Worm (Caenorhabditis elegans) whole organism, mixed stage, embryonic: ENCODE results near the gene zfp-3.

Source experiments
- elt-3 ChIP-seq: fragments of 150-350 bp; optimal IDR thresholded peaks from 2 replicates; lab custom pipeline; 2014; ENCODE audit warnings: missing biosample characterization, missing genetic modification characterization
- ham-2 ChIP-seq: fragments of 200-800 bp; sonication (Bioruptor generic); optimal IDR thresholded peaks from 2 replicates; lab custom pipeline; 2018; ENCODE audit warnings: mild to moderate bottlenecking, missing genetic modification characterization, missing compliant biosample characterization
- lsy-2 ChIP-seq: fragments of 150-350 bp; optimal IDR thresholded peaks from 2 replicates; lab custom pipeline; 2014; ENCODE audit warnings: missing biosample characterization, missing genetic modification characterization
- nhr-237 ChIP-seq: fragments of 150-350 bp; optimal IDR thresholded peaks from 2 replicates; lab custom pipeline; 2014; ENCODE audit warnings: missing biosample characterization, missing genetic modification characterization
- nhr-76 ChIP-seq: sonication (generic microtip); optimal IDR thresholded peaks from 2 replicates; lab custom pipeline; 2017; ENCODE audit warnings: missing biosample characterization, missing genetic modification characterization
- unc-39 ChIP-seq: fragments of 150-350 bp; optimal IDR thresholded peaks from 2 replicates; lab custom pipeline; 2014; ENCODE audit warnings: missing biosample characterization, missing genetic modification characterization
- unc-62 ChIP-seq: fragments of 150-350 bp; optimal IDR thresholded peaks from 2 replicates; lab custom pipeline; 2014; ENCODE audit warnings: missing biosample characterization, missing genetic modification reagents, missing genetic modification characterization
- zip-8 ChIP-seq: fragments of 150-350 bp; optimal IDR thresholded peaks from 2 replicates; lab custom pipeline; 2014; ENCODE audit warnings: missing biosample characterization, missing genetic modification characterization
- ztf-11 ChIP-seq: fragments of 150-350 bp; optimal IDR thresholded peaks from 2 replicates; lab custom pipeline; 2014; ENCODE audit warnings: missing biosample characterization, missing genetic modification characterization

- TF ChIP-seq nhr-76 (no peak), nhr-237 (no peak), ztf-11 (no peak), unc-62 (no peak), unc-39 (tag; lab: Kevin White, UChicago) (no peak), ham-2 (no peak), lsy-2 (tag; lab: Kevin White, UChicago) (no peak), zip-8 (no peak), elt-3 (tag; lab: Kevin White, UChicago) (no peak)
Observed at ce11 chrX:1468057-1468456, 21.6 kb upstream of the zfp-3 start.
